Fruit fly (Drosophila melanogaster): ENCODE measurements around the gene CG43998.

Gene CG43998

DNA sequence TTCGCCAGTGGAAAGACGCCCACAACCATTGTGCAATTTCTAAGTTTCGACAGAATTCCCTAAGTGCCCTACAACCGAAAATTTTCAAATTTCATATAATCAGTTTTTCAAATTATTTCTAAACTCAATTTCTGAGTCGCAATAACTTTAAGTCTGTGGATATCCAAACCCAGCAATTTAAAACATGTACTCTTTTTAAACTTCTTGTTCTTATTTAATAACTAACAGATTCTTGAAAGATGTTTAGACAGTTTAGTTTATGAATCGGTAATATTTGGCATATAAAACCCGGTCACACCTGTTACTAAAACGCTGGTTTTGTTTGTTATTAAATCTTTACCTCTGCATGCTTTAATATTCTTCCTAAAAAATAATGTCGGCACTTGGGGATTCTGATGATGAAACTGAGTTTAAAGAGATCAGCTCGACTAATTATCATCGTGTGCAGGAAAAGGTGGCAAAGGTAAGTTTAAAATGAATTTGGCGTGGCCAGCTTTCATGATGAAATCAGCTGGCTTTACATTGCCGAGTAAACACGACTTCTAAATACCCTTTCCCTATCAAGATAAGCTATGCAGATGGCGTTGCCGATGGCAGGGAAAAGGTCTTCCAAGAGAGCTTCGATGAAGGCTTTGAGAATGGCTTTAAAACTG, at the start of gene CG43998, which contains the start of the genes CG43999 and CG31142:
Gene CG43998 (minus strand): TSS at position 51 of the 653 bp plus-strand sequence.
Gene CG43999 (minus strand): TSS at position 51 of the 653 bp plus-strand sequence.
Gene CG31142 (plus strand): TSS at position 294 of the 653 bp plus-strand sequence.
- no peak for TF ChIP-seq h (optimal IDR thresholded peaks at IDR 0.05)
- TF ChIP-seq Myc (optimal IDR thresholded peaks at IDR 0.05), result no peak
- no peak for TF ChIP-seq insv (optimal IDR thresholded peaks at IDR 0.05)
- no peak for TF ChIP-seq psq (optimal IDR thresholded peaks at IDR 0.05)
- TF ChIP-seq ttk (optimal IDR thresholded peaks at IDR 0.05), result no peak
- no peak for TF ChIP-seq Sin3A (optimal IDR thresholded peaks at IDR 0.05)

DNA sequence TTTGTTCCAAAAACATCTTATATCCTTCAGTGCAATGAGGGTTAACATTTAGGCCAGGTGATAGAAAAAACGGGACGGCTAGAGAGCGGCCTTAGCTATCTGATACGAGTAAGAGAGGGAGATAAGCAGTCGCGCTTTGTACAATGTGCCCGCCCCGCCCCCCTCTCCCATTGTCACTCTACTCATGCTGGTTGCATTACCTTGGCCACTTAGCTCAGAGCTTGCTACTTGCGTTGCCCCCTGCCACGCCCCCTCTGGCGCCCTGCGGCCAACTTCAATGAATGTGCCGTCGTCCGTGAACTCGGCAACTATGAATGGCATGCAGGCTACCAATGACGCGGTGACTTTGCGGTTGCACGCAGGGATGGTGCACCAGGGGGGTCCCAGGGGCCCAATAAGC, 43.0 kb upstream of the CG43998 start:
- TF ChIP-seq h (optimal IDR thresholded peaks at IDR 0.05) (no peak), insv (optimal IDR thresholded peaks at IDR 0.05) (no peak), Sin3A (optimal IDR thresholded peaks at IDR 0.05) (no peak), ttk (optimal IDR thresholded peaks at IDR 0.05) (no peak), psq (optimal IDR thresholded peaks at IDR 0.05) (no peak), Myc (optimal IDR thresholded peaks at IDR 0.05) (no peak)

- no peak for TF ChIP-seq psq (optimal IDR thresholded peaks at IDR 0.05)
- no peak for TF ChIP-seq ttk (optimal IDR thresholded peaks at IDR 0.05)
- no peak for TF ChIP-seq h (optimal IDR thresholded peaks at IDR 0.05)
- no peak for TF ChIP-seq insv (optimal IDR thresholded peaks at IDR 0.05)
- no peak for TF ChIP-seq Sin3A (optimal IDR thresholded peaks at IDR 0.05)
Measured at dm6 chr3R:23971208-23971607, 42.4 kb upstream of the CG43998 start.

DNA sequence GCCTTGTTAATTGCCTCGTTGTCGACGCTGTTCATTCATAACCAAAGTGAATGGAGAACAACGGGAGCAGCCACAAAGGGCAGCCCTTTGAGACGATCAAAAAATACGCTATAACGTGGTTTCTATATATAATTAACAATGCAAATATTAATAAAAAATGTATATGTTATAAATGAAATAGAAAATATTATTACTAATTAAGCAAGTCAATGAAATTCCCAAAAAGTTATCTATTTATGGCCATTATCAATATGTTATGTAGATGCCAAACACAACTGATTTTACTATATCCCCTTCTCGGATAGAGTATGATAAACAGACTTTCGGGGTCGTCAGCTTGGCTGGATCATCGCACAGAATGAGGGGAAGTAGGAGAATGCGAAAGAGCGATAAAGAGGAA, 40.6 kb upstream of the CG43998 start:
- TF ChIP-seq Myc (optimal IDR thresholded peaks at IDR 0.05) (no peak), Sin3A (optimal IDR thresholded peaks at IDR 0.05) (no peak), ttk (optimal IDR thresholded peaks at IDR 0.05) (no peak), h (optimal IDR thresholded peaks at IDR 0.05) (no peak), psq (optimal IDR thresholded peaks at IDR 0.05) (no peak), insv (optimal IDR thresholded peaks at IDR 0.05) (no peak)

DNA sequence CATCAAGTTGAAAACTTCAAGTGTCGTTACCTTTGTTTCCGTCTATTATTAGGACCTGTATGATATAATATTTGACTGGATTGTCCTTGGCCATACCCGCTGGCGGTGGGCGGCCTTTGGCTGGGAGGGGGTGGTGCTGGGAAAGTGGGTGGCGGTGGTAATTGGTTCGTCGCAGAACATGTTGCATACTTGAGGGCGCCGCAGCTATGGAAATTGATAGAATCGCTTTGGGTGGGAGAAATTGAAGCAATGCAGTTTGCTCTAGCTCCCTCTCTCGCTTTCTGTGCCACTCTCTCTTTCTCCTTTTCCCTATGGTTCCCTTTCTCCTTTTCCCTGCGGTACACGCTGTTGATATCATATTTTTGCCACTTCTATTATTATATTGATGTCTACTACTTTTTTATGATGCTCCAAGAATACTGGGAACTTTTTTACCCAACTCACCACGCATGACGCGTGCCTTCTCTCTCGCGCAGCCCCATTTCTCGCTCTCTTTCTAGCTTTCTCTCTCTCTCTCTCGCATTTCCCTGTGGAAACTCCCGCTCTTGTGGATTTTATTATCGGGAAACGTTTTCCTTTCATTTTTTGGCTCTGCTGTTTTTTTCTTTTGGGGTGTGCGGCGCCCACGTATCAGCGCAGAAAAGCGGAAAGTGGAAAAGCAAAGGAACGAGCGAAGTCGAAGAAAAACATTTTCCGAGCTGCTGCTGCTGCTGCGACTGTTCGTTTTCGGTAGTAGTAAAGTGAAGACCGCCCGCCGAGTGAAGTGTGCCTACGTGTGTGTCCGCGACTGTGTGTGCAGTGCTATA, 36.3 kb upstream of the CG43998 start:
- TF ChIP-seq psq (optimal IDR thresholded peaks at IDR 0.05) (no peak), insv (optimal IDR thresholded peaks at IDR 0.05) (no peak), ttk (optimal IDR thresholded peaks at IDR 0.05) (no peak), h (optimal IDR thresholded peaks at IDR 0.05) (no peak), Sin3A (optimal IDR thresholded peaks at IDR 0.05) (no peak), Myc (optimal IDR thresholded peaks at IDR 0.05) (no peak)

dm6 chr3R:23962781-23963222, 34.0 kb upstream of the CG43998 start, which contains the start of gene CG31140:
CG31140 (plus strand) TSS chr3R:23963180.
- no peak for TF ChIP-seq Myc (optimal IDR thresholded peaks at IDR 0.05)
- no peak for TF ChIP-seq Sin3A (optimal IDR thresholded peaks at IDR 0.05)
- no peak for TF ChIP-seq h (optimal IDR thresholded peaks at IDR 0.05)

DNA sequence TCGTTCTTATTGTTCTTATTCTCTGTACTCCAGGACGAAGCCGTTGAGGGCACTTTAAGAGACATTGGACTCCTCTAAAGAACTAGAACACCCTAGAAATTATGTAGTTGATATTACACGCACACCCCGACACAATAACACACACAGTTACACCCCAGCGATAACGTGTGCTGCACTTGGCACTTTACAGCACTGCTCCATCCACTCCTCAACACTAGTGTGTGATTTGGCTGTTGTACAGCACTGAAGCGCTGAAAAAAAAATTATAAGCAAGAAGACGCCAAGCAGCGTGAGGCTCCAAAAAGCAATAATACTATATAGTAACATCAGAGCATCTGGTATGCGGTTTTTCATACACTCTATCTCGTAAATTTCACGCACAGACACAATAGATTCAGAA, 32.1 kb upstream of the CG43998 start:
- TF ChIP-seq Sin3A (optimal IDR thresholded peaks at IDR 0.05) (no peak), h (optimal IDR thresholded peaks at IDR 0.05) (no peak), ttk (optimal IDR thresholded peaks at IDR 0.05) (no peak), Myc (optimal IDR thresholded peaks at IDR 0.05) (no peak), insv (optimal IDR thresholded peaks at IDR 0.05) (no peak), psq (optimal IDR thresholded peaks at IDR 0.05) (no peak)

DNA sequence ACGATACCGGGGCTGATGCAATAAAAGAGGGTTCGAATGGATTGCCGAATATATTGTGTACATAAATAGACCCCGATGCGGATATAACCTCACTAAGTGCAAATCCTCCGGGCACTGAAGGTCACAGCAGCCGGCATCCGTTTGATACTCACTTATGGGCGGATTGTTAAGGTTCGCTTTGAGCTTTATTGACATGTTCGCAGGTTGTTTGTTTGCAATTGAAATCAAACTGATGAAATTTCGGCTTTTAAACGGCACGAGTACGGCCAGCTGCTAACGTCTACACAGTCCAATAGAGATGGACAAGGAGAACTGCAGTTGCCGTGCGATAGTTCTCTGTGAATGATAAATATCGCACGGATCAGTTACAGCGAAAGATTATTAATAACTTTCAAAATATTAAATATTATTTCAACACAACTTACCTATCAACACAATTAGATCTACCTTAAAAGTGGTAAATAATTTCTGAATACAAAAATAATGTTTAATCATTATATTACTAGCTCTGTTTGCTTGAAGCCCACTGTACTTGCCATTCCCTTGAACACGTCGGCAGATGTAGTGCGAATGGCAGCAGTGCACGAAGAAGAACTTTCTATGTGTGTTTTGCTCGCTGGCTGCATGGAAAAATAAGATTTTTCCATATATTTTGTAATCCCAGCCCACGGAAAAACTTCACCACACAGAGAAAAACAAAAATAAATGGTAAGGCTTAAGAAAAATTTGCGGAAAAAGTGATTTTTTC, 29.5 kb upstream of the CG43998 start, which contains the start of the genes GluProRS and AP-1sigma:
Gene GluProRS (minus strand): TSS at position 301 of the 748 bp plus-strand sequence.
Gene AP-1sigma (plus strand): TSS at position 561 of the 748 bp plus-strand sequence.
- no peak for TF ChIP-seq ttk (optimal IDR thresholded peaks at IDR 0.05)

dm6 chr3R:23955380-23955779, 26.6 kb upstream of the CG43998 start:
- no peak for TF ChIP-seq psq (optimal IDR thresholded peaks at IDR 0.05)
- TF ChIP-seq ttk (optimal IDR thresholded peaks at IDR 0.05), result no peak
- no peak for TF ChIP-seq Sin3A (optimal IDR thresholded peaks at IDR 0.05)
- no peak for TF ChIP-seq Myc (optimal IDR thresholded peaks at IDR 0.05)
- no peak for TF ChIP-seq insv (optimal IDR thresholded peaks at IDR 0.05)

- TF ChIP-seq h (optimal IDR thresholded peaks at IDR 0.05), result no peak
- TF ChIP-seq Myc (optimal IDR thresholded peaks at IDR 0.05), result no peak
- TF ChIP-seq insv (optimal IDR thresholded peaks at IDR 0.05), result no peak
- TF ChIP-seq psq (optimal IDR thresholded peaks at IDR 0.05), result no peak
- no peak for TF ChIP-seq Sin3A (optimal IDR thresholded peaks at IDR 0.05)
- no peak for TF ChIP-seq ttk (optimal IDR thresholded peaks at IDR 0.05)
Measured at dm6 chr3R:23948466-23949413, 19.9 kb upstream of the CG43998 start.

DNA sequence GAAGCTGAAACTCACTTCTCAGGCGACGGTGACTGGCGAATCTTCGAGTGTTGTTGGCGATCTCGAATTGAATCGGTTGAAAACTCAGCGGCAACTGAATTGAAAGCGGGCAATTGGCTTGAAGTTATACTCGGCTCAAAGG, 19.4 kb upstream of the CG43998 start, which contains the start of gene CG12268:
Gene CG12268 (minus strand): TSS at position 101 of the 142 bp plus-strand sequence.
- TF ChIP-seq Sin3A (optimal IDR thresholded peaks at IDR 0.05) (no peak), insv (optimal IDR thresholded peaks at IDR 0.05) (no peak), ttk (optimal IDR thresholded peaks at IDR 0.05) (no peak), h (optimal IDR thresholded peaks at IDR 0.05) (no peak), Myc (optimal IDR thresholded peaks at IDR 0.05) (no peak), psq (optimal IDR thresholded peaks at IDR 0.05) (no peak)
